Worm (Caenorhabditis elegans) whole organism, L2 larva: ENCODE results near the gene zzz-1.

Experiments
- C34F6.9 ChIP-seq: fragments of 150-350 bp; optimal IDR thresholded peaks from 2 replicates; lab custom pipeline; 2014; ENCODE audit warnings: missing biosample characterization, missing genetic modification characterization
- F13H6.1 ChIP-seq: sonication (generic microtip); optimal IDR thresholded peaks from 2 replicates; lab custom pipeline; 2016; ENCODE audit warnings: missing genetic modification characterization, missing compliant biosample characterization
- Y55F3AM.14 ChIP-seq: fragments of 200-800 bp; sonication (Bioruptor generic); optimal IDR thresholded peaks from 2 replicates; lab custom pipeline; 2018; ENCODE audit warnings: mild to moderate bottlenecking, missing genetic modification characterization, missing compliant biosample characterization
- ceh-16 ChIP-seq: fragments of 150-350 bp; optimal IDR thresholded peaks from 2 replicates; lab custom pipeline; 2014; ENCODE audit warnings: missing biosample characterization, missing genetic modification characterization
- ceh-82 ChIP-seq: fragments of 150-350 bp; optimal IDR thresholded peaks from 2 replicates; lab custom pipeline; 2014; ENCODE audit warnings: missing biosample characterization, missing genetic modification characterization
- crh-2 ChIP-seq: sonication (generic microtip); optimal IDR thresholded peaks from 2 replicates; lab custom pipeline; 2017; ENCODE audit warnings: missing biosample characterization, missing genetic modification characterization
- dmd-4 ChIP-seq: sonication (generic microtip); optimal IDR thresholded peaks from 2 replicates; lab custom pipeline; 2017; ENCODE audit warnings: missing biosample characterization, missing genetic modification characterization
- egl-27 ChIP-seq: sonication (generic microtip); optimal IDR thresholded peaks from 3 replicates; lab custom pipeline; 2017; ENCODE audit warnings: missing biosample characterization, missing genetic modification reagents, missing genetic modification characterization
- elt-3 ChIP-seq: sonication (generic microtip); optimal IDR thresholded peaks from 2 replicates; lab custom pipeline; 2017; ENCODE audit warnings: missing biosample characterization, missing genetic modification characterization
- fos-1 ChIP-seq: fragments of 150-350 bp; optimal IDR thresholded peaks from 2 replicates; lab custom pipeline; 2014; ENCODE audit warnings: missing biosample characterization, missing genetic modification characterization
- gmeb-1 ChIP-seq: fragments of 150-350 bp; optimal IDR thresholded peaks from 2 replicates; lab custom pipeline; 2014; ENCODE audit warnings: missing biosample characterization, missing genetic modification characterization
- lin-11 ChIP-seq: fragments of 150-350 bp; sonication (generic microtip); optimal IDR thresholded peaks from 2 replicates; lab custom pipeline; 2014; ENCODE audit warnings: missing biosample characterization, missing genetic modification characterization, inconsistent platforms, mixed read lengths
- lin-13 ChIP-seq: fragments of 150-350 bp; optimal IDR thresholded peaks from 2 replicates; lab custom pipeline; 2014; ENCODE audit warnings: missing biosample characterization, missing genetic modification reagents, missing genetic modification characterization
- lin-39 ChIP-seq: fragments of 150-350 bp; optimal IDR thresholded peaks from 2 replicates; lab custom pipeline; 2014; ENCODE audit warnings: missing biosample characterization, missing genetic modification reagents, missing genetic modification characterization
- lsy-2 ChIP-seq, 2 experiments: fragments of 150-350 bp in 1 of 2; sonication (generic microtip) in 1 of 2; optimal IDR thresholded peaks; 2 replicates each; lab custom pipeline; 2014 to 2017; ENCODE audit warnings: missing biosample characterization in 2 of 2, missing genetic modification characterization in 2 of 2
- mab-5 ChIP-seq: fragments of 150-350 bp; optimal IDR thresholded peaks from 2 replicates; lab custom pipeline; 2014; ENCODE audit warnings: missing biosample characterization, missing genetic modification characterization
- mbf-1 ChIP-seq: sonication (generic microtip); optimal IDR thresholded peaks from 2 replicates; lab custom pipeline; 2017; ENCODE audit warnings: missing biosample characterization, missing genetic modification characterization
- mdl-1 ChIP-seq, 2 experiments: fragments of 150-350 bp in 1 of 2; sonication (generic microtip) in 1 of 2; optimal IDR thresholded peaks; 2 replicates each; lab custom pipeline; 2017; ENCODE audit warnings: missing biosample characterization in 2 of 2, missing genetic modification characterization in 2 of 2
- nhr-12 ChIP-seq: fragments of 150-350 bp; optimal IDR thresholded peaks from 2 replicates; lab custom pipeline; 2014; ENCODE audit warnings: missing biosample characterization, missing genetic modification characterization
- nhr-129 ChIP-seq: fragments of 150-350 bp; optimal IDR thresholded peaks from 2 replicates; lab custom pipeline; 2014; ENCODE audit warnings: missing biosample characterization, missing genetic modification characterization
- nhr-21 ChIP-seq: fragments of 150-350 bp; optimal IDR thresholded peaks from 2 replicates; lab custom pipeline; 2014; ENCODE audit warnings: missing biosample characterization, missing genetic modification characterization
- nhr-25 ChIP-seq: fragments of 150-350 bp; sonication (generic microtip); optimal IDR thresholded peaks from 3 replicates; lab custom pipeline; 2014; ENCODE audit warnings: missing biosample characterization, missing genetic modification characterization
- nhr-6 ChIP-seq: fragments of 150-350 bp; optimal IDR thresholded peaks from 2 replicates; lab custom pipeline; 2014; ENCODE audit warnings: missing biosample characterization, missing genetic modification characterization
- nhr-77 ChIP-seq: fragments of 150-350 bp; optimal IDR thresholded peaks from 2 replicates; lab custom pipeline; 2014; ENCODE audit warnings: missing biosample characterization, missing genetic modification characterization
- peb-1 ChIP-seq: fragments of 150-350 bp; optimal IDR thresholded peaks from 2 replicates; lab custom pipeline; 2014; ENCODE audit warnings: missing biosample characterization, missing genetic modification characterization
- sem-4 ChIP-seq: fragments of 150-350 bp; optimal IDR thresholded peaks from 2 replicates; lab custom pipeline; 2014; ENCODE audit warnings: missing biosample characterization, missing genetic modification reagents, missing genetic modification characterization
- skn-1 ChIP-seq: sonication (generic microtip); optimal IDR thresholded peaks from 2 replicates; lab custom pipeline; 2017; ENCODE audit warnings: missing biosample characterization, missing genetic modification characterization
- sma-3 ChIP-seq: sonication (generic microtip); optimal IDR thresholded peaks from 2 replicates; lab custom pipeline; 2016; ENCODE audit warnings: missing genetic modification reagents, missing genetic modification characterization, missing compliant biosample characterization
- sma-9 ChIP-seq, 2 experiments: fragments of 150-350 bp in 1 of 2; sonication (generic microtip) in 1 of 2; optimal IDR thresholded peaks; 2 replicates each; lab custom pipeline; 2014 to 2016; ENCODE audit warnings: missing genetic modification characterization in 2 of 2, mild to moderate bottlenecking in 1 of 2, missing biosample characterization in 1 of 2, missing compliant biosample characterization in 1 of 2, missing genetic modification reagents in 1 of 2, moderate library complexity in 1 of 2
- unc-39 ChIP-seq: fragments of 150-350 bp; optimal IDR thresholded peaks from 2 replicates; lab custom pipeline; 2014; ENCODE audit warnings: missing biosample characterization, missing genetic modification characterization
- ztf-4 ChIP-seq: fragments of 150-350 bp; optimal IDR thresholded peaks from 2 replicates; lab custom pipeline; 2014; ENCODE audit warnings: missing biosample characterization, missing genetic modification characterization

zzz-1 gene

ce11 chrV:10937294-10937693 lies 28.3 kb upstream of the zzz-1 start:
- TF ChIP-seq mdl-1 (tag; optimal IDR thresholded peaks at IDR 0.05; lab: Kevin White, UChicago) = no peak
- peak; percentile 61 for TF ChIP-seq ztf-4 (tag; lab: Kevin White, UChicago)
- peak; percentile 13 for TF ChIP-seq fos-1 (tag; lab: Kevin White, UChicago)
- TF ChIP-seq sem-4 (tag; lab: Kevin White, UChicago) = peak; percentile 63
- no peak for TF ChIP-seq Y55F3AM.14 (GFP tag; lab: Kevin White, UChicago)
- no peak for TF ChIP-seq mbf-1 (tag; lab: Kevin White, UChicago)
- TF ChIP-seq lin-39 (tag; lab: Kevin White, UChicago) = no peak
- peak; percentile 94 for TF ChIP-seq nhr-129 (tag; lab: Kevin White, UChicago)
- no peak for TF ChIP-seq elt-3 (tag; lab: Kevin White, UChicago)
- peak in 1 of 2 experiments; percentile 71 for TF ChIP-seq lsy-2 (tag; optimal IDR thresholded peaks at IDR 0.05; lab: Kevin White, UChicago)
- TF ChIP-seq nhr-6 = no peak
- no peak for TF ChIP-seq nhr-77 (tag; lab: Kevin White, UChicago)
- no peak for TF ChIP-seq ceh-16 (tag; lab: Kevin White, UChicago)
- no peak for TF ChIP-seq unc-39 (tag; lab: Kevin White, UChicago)
- peak; percentile 69 for TF ChIP-seq C34F6.9 (tag; lab: Kevin White, UChicago)
- no peak for TF ChIP-seq ceh-82 (tag; lab: Kevin White, UChicago)
- TF ChIP-seq gmeb-1 (tag; lab: Kevin White, UChicago) = peak; percentile 47
- TF ChIP-seq dmd-4 (tag; lab: Kevin White, UChicago) = no peak
- TF ChIP-seq nhr-25 (tag; lab: Kevin White, UChicago) = peak; percentile 1
- TF ChIP-seq peb-1 = no peak
- TF ChIP-seq nhr-12 (tag; lab: Kevin White, UChicago) = no peak
- peak; percentile 55 for TF ChIP-seq skn-1 (tag; lab: Kevin White, UChicago)
- peak; percentile 52 for TF ChIP-seq crh-2
- TF ChIP-seq sma-9 (GFP tag; optimal IDR thresholded peaks at IDR 0.05; lab: Kevin White, UChicago) = peak; percentile 84
- TF ChIP-seq sma-9 (tag; optimal IDR thresholded peaks at IDR 0.05; lab: Kevin White, UChicago) = no peak
- TF ChIP-seq lin-13 (GFP tag; lab: Kevin White, UChicago) = no peak
- peak; percentile 87 for TF ChIP-seq nhr-21 (tag; lab: Kevin White, UChicago)
- TF ChIP-seq, all 48 proteins: peak for 12

ce11 chrV:10936681-10937080 lies 27.7 kb upstream of the zzz-1 start, which contains the start of gene F17C11.12:
TSS of gene F17C11.12 (minus strand) at chrV:10936920.
- TF ChIP-seq fos-1 (tag; lab: Kevin White, UChicago) (peak; percentile 73), crh-2 (peak; percentile 40), sma-3 (GFP tag; lab: Kevin White, UChicago) (no peak), F13H6.1 (tag; lab: Kevin White, UChicago) (peak; percentile 13), gmeb-1 (tag; lab: Kevin White, UChicago) (no peak), sma-9 (GFP tag; optimal IDR thresholded peaks at IDR 0.05; lab: Kevin White, UChicago) (peak; percentile 71), sma-9 (tag; optimal IDR thresholded peaks at IDR 0.05; lab: Kevin White, UChicago) (no peak)
- TF ChIP-seq, all 48 proteins: peak for 4

ce11 chrV:10932411-10932810 lies 23.4 kb upstream of the zzz-1 start, which contains the start of gene F58B4.5:
TSS of gene F58B4.5 (plus strand) at chrV:10932693.
- peak; percentile 71 for TF ChIP-seq sma-9 (GFP tag; optimal IDR thresholded peaks at IDR 0.05; lab: Kevin White, UChicago)
- TF ChIP-seq sma-9 (tag; optimal IDR thresholded peaks at IDR 0.05; lab: Kevin White, UChicago) = no peak
- TF ChIP-seq lin-13 (GFP tag; lab: Kevin White, UChicago) = no peak
- no peak for TF ChIP-seq lsy-2 (tag; optimal IDR thresholded peaks at IDR 0.05; lab: Kevin White, UChicago)
- peak; percentile 54 for TF ChIP-seq crh-2
- TF ChIP-seq fos-1 (tag; lab: Kevin White, UChicago) = peak; percentile 43
- TF ChIP-seq egl-27 (tag; lab: Kevin White, UChicago) = no peak

- no peak for TF ChIP-seq elt-3 (tag; lab: Kevin White, UChicago)
- no peak for TF ChIP-seq mab-5 (tag; lab: Kevin White, UChicago)
- no peak for TF ChIP-seq sma-3 (GFP tag; lab: Kevin White, UChicago)
Measured at ce11 chrV:10931189-10931588, 22.2 kb upstream of the zzz-1 start, which contains the start of gene scvp-1. TSS of gene scvp-1 (minus strand) at chrV:10931289.

- TF ChIP-seq lin-11 (tag; lab: Kevin White, UChicago) (peak; percentile 39), mbf-1 (tag; lab: Kevin White, UChicago) (no peak)
Measured at ce11 chrV:10929511-10929910, 20.5 kb upstream of the zzz-1 start, which contains the start of gene F58B4.3. TSS of gene F58B4.3 (plus strand) at chrV:10929811.
